Worm (Caenorhabditis elegans) whole organism, L1 larva: ENCODE measurements around the gene flp-27.

Experiments used
- C04F5.9 ChIP-seq: sonication (generic microtip); optimal IDR thresholded peaks from 2 replicates; lab custom pipeline; 2016; ENCODE audit warnings: missing genetic modification characterization, missing compliant biosample characterization
- C34B4.2 ChIP-seq: sonication (generic microtip); optimal IDR thresholded peaks from 2 replicates; lab custom pipeline; 2017; ENCODE audit warnings: mild to moderate bottlenecking, missing genetic modification characterization, missing compliant biosample characterization
- F16B12.6 ChIP-seq: fragments of 150-350 bp; optimal IDR thresholded peaks from 2 replicates; lab custom pipeline; 2014; ENCODE audit warnings: missing biosample characterization, missing genetic modification characterization
- Y116A8C.19 ChIP-seq: sonication (generic microtip); optimal IDR thresholded peaks from 2 replicates; lab custom pipeline; 2016; ENCODE audit warnings: missing compliant biosample characterization, missing genetic modification characterization, borderline replicate concordance
- aha-1 ChIP-seq: fragments of 150-350 bp; optimal IDR thresholded peaks from 2 replicates; lab custom pipeline; 2014; ENCODE audit warnings: missing biosample characterization, missing genetic modification characterization
- aly-2 ChIP-seq: fragments of 150-350 bp; optimal IDR thresholded peaks from 2 replicates; lab custom pipeline; 2014; ENCODE audit warnings: missing biosample characterization, missing genetic modification characterization
- ama-1 ChIP-seq: fragments of 150-350 bp; optimal IDR thresholded peaks from 2 replicates; lab custom pipeline; 2014
- blmp-1 ChIP-seq: fragments of 150-350 bp; optimal IDR thresholded peaks from 2 replicates; lab custom pipeline; 2014; ENCODE audit warnings: missing biosample characterization, missing genetic modification characterization
- ceh-8 ChIP-seq: fragments of 200-800 bp; sonication (Bioruptor generic); optimal IDR thresholded peaks from 2 replicates; lab custom pipeline; 2018; ENCODE audit warnings: mild to moderate bottlenecking, missing genetic modification characterization, moderate library complexity, missing compliant biosample characterization
- ceh-82 ChIP-seq, 3 experiments: fragments of 150-350 bp in 1 of 3; sonication (generic microtip) in 2 of 3; optimal IDR thresholded peaks; 2 replicates each; lab custom pipeline; 2014 to 2017; ENCODE audit warnings: missing biosample characterization in 3 of 3, missing genetic modification characterization in 3 of 3
- ceh-88 ChIP-seq: fragments of 200-800 bp; sonication (Bioruptor generic); IDR thresholded peaks from 2 replicates; pipeline ENCODE4 v1.3.6; 2022; ENCODE audit warnings: missing genetic modification characterization, missing compliant biosample characterization
- ceh-90 ChIP-seq: sonication (generic microtip); optimal IDR thresholded peaks from 2 replicates; lab custom pipeline; 2016; ENCODE audit warnings: missing genetic modification characterization, missing compliant biosample characterization
- dsc-1 ChIP-seq: sonication (generic microtip); optimal IDR thresholded peaks from 2 replicates; lab custom pipeline; 2016; ENCODE audit warnings: mild to moderate bottlenecking, missing genetic modification characterization, missing compliant biosample characterization
- egl-13 ChIP-seq: sonication (generic microtip); optimal IDR thresholded peaks from 2 replicates; lab custom pipeline; 2016; ENCODE audit warnings: missing genotype, missing genetic modification reagents, missing genetic modification characterization, missing compliant biosample characterization
- egl-27 ChIP-seq, 2 experiments: fragments of 150-350 bp in 1 of 2; sonication (generic microtip); optimal IDR thresholded peaks; 3 replicates each; lab custom pipeline; 2017 to 2018; ENCODE audit warnings: missing biosample characterization in 2 of 2, missing genetic modification characterization in 2 of 2, missing genetic modification reagents in 2 of 2
- elt-2 ChIP-seq: sonication (generic microtip); optimal IDR thresholded peaks from 2 replicates; lab custom pipeline; 2016; ENCODE audit warnings: missing genetic modification characterization, mild to moderate bottlenecking, inconsistent platforms, missing compliant biosample characterization, missing genetic modification reagents
- elt-3 ChIP-seq, 6 experiments: fragments of 150-350 bp in 1 of 6; sonication (generic microtip); optimal IDR thresholded peaks; 2 replicates each; lab custom pipeline; 2017 to 2018; ENCODE audit warnings: missing biosample characterization in 6 of 6, missing genetic modification characterization in 6 of 6, inconsistent platforms in 1 of 6
- fkh-4 ChIP-seq: sonication (generic microtip); optimal IDR thresholded peaks from 2 replicates; lab custom pipeline; 2016; ENCODE audit warnings: missing compliant biosample characterization, missing genetic modification characterization, borderline replicate concordance
- fkh-8 ChIP-seq: sonication (generic microtip); optimal IDR thresholded peaks from 2 replicates; lab custom pipeline; 2016; ENCODE audit warnings: mild to moderate bottlenecking, missing genetic modification characterization, missing compliant biosample characterization
- fos-1 ChIP-seq: fragments of 150-350 bp; optimal IDR thresholded peaks from 2 replicates; lab custom pipeline; 2014; ENCODE audit warnings: missing biosample characterization, missing genetic modification characterization
- grh-1 ChIP-seq: fragments of 200-800 bp; sonication (Bioruptor generic); IDR thresholded peaks from 2 replicates; pipeline ENCODE4 v1.3.6; 2022; ENCODE audit warnings: missing genetic modification reagents, missing genetic modification characterization, missing compliant biosample characterization
- hlh-4 ChIP-seq: sonication (generic microtip); optimal IDR thresholded peaks from 2 replicates; lab custom pipeline; 2016; ENCODE audit warnings: mild to moderate bottlenecking, missing genetic modification characterization, missing compliant biosample characterization
- irx-1 ChIP-seq: sonication (generic microtip); optimal IDR thresholded peaks from 2 replicates; lab custom pipeline; 2016; ENCODE audit warnings: missing genetic modification characterization, missing compliant biosample characterization
- jun-1 ChIP-seq: fragments of 150-350 bp; optimal IDR thresholded peaks from 2 replicates; lab custom pipeline; 2014; ENCODE audit warnings: missing biosample characterization, missing genetic modification reagents, missing genetic modification characterization
- lin-14 ChIP-seq: fragments of 200-800 bp; sonication (Bioruptor generic); optimal IDR thresholded peaks from 2 replicates; lab custom pipeline; 2018; ENCODE audit warnings: mild to moderate bottlenecking, missing genetic modification characterization, moderate library complexity, missing compliant biosample characterization
- lin-15B ChIP-seq: fragments of 150-350 bp; sonication (generic microtip); optimal IDR thresholded peaks from 3 replicates; lab custom pipeline; 2014; ENCODE audit warnings: missing biosample characterization, missing genetic modification characterization
- lin-39 ChIP-seq: fragments of 150-350 bp; optimal IDR thresholded peaks from 2 replicates; lab custom pipeline; 2014; ENCODE audit warnings: missing biosample characterization, missing genetic modification reagents, missing genetic modification characterization
- lir-3 ChIP-seq: sonication (generic microtip); optimal IDR thresholded peaks from 2 replicates; lab custom pipeline; 2016; ENCODE audit warnings: mild to moderate bottlenecking, missing genetic modification characterization, moderate library complexity, missing compliant biosample characterization; ENCODE audit not compliant: poor library complexity
- mab-9 ChIP-seq: fragments of 200-800 bp; sonication (Bioruptor generic); IDR thresholded peaks from 2 replicates; pipeline ENCODE4 v1.3.6; 2022; ENCODE audit warnings: missing genetic modification reagents, missing genetic modification characterization, missing compliant biosample characterization
- mdl-1 ChIP-seq, 2 experiments: fragments of 150-350 bp; optimal IDR thresholded peaks; 2 replicates each; lab custom pipeline; 2014 to 2017; ENCODE audit warnings: missing biosample characterization in 2 of 2, missing genetic modification characterization in 2 of 2, inconsistent platforms in 1 of 2
- mef-2 ChIP-seq: fragments of 150-350 bp; optimal IDR thresholded peaks from 2 replicates; lab custom pipeline; 2014; ENCODE audit warnings: missing biosample characterization, missing genetic modification characterization
- mep-1 ChIP-seq: fragments of 150-350 bp; optimal IDR thresholded peaks from 2 replicates; lab custom pipeline; 2014; ENCODE audit warnings: missing biosample characterization, missing genetic modification characterization
- nhr-11 ChIP-seq: fragments of 150-350 bp; optimal IDR thresholded peaks from 2 replicates; lab custom pipeline; 2014; ENCODE audit warnings: missing biosample characterization, missing genetic modification characterization
- nhr-237 ChIP-seq: fragments of 150-350 bp; optimal IDR thresholded peaks from 2 replicates; lab custom pipeline; 2014; ENCODE audit warnings: missing biosample characterization, missing genetic modification characterization
- nhr-47 ChIP-seq: sonication (generic microtip); optimal IDR thresholded peaks from 2 replicates; lab custom pipeline; 2016; ENCODE audit warnings: mild to moderate bottlenecking, missing genetic modification characterization, moderate library complexity, missing compliant biosample characterization
- nhr-71 ChIP-seq: sonication (generic microtip); optimal IDR thresholded peaks from 2 replicates; lab custom pipeline; 2016; ENCODE audit warnings: mild to moderate bottlenecking, missing genetic modification characterization, moderate library complexity, missing compliant biosample characterization
- nhr-76 ChIP-seq: sonication (generic microtip); optimal IDR thresholded peaks from 2 replicates; lab custom pipeline; 2017; ENCODE audit warnings: missing biosample characterization, missing genetic modification characterization
- nhr-84 ChIP-seq: sonication (generic microtip); optimal IDR thresholded peaks from 2 replicates; lab custom pipeline; 2017; ENCODE audit warnings: missing biosample characterization, missing genetic modification characterization
- nhr-85 ChIP-seq: sonication (generic microtip); peaks from one replicate; lab custom pipeline; 2016; ENCODE audit warnings: missing genetic modification characterization, inconsistent platforms, missing compliant biosample characterization
- pag-3 ChIP-seq: sonication (generic microtip); optimal IDR thresholded peaks from 2 replicates; lab custom pipeline; 2017; ENCODE audit warnings: missing genetic modification characterization, mild to moderate bottlenecking, missing compliant biosample characterization, antibody characterized with exemption, borderline replicate concordance; ENCODE audit not compliant: insufficient read depth
- pqm-1 ChIP-seq: sonication (generic microtip); optimal IDR thresholded peaks from 3 replicates; lab custom pipeline; 2017; ENCODE audit warnings: missing biosample characterization, missing genetic modification characterization
- skn-1 ChIP-seq: fragments of 150-350 bp; optimal IDR thresholded peaks from 2 replicates; lab custom pipeline; 2014; ENCODE audit warnings: missing biosample characterization, missing genetic modification characterization
- snpc-4 ChIP-seq: fragments of 150-350 bp; optimal IDR thresholded peaks from 2 replicates; lab custom pipeline; 2014; ENCODE audit warnings: missing biosample characterization, missing genetic modification characterization
- snu-23 ChIP-seq: sonication (generic microtip); optimal IDR thresholded peaks from 2 replicates; lab custom pipeline; 2016; ENCODE audit warnings: missing genetic modification characterization, missing compliant biosample characterization
- sox-4 ChIP-seq: sonication (generic microtip); optimal IDR thresholded peaks from 2 replicates; lab custom pipeline; 2016; ENCODE audit warnings: missing genetic modification characterization, missing compliant biosample characterization
- sup-37 ChIP-seq: fragments of 200-800 bp; sonication (Bioruptor generic); optimal IDR thresholded peaks from 2 replicates; lab custom pipeline; 2018; ENCODE audit warnings: mild to moderate bottlenecking, missing genetic modification characterization, missing compliant biosample characterization
- unc-130 ChIP-seq: fragments of 150-350 bp; optimal IDR thresholded peaks from 2 replicates; lab custom pipeline; 2017; ENCODE audit warnings: missing biosample characterization, missing genetic modification characterization, inconsistent platforms
- unc-30 ChIP-seq: sonication (generic microtip); optimal IDR thresholded peaks from 2 replicates; lab custom pipeline; 2017; ENCODE audit warnings: missing biosample characterization, missing genetic modification characterization
- unc-62 ChIP-seq: fragments of 150-350 bp; optimal IDR thresholded peaks from 2 replicates; lab custom pipeline; 2014; ENCODE audit warnings: missing biosample characterization, missing genetic modification reagents, missing genetic modification characterization
- vab-15 ChIP-seq: sonication (generic microtip); optimal IDR thresholded peaks from 2 replicates; lab custom pipeline; 2017; ENCODE audit warnings: missing genotype, mild to moderate bottlenecking, missing genetic modification characterization, missing compliant biosample characterization
- zag-1 ChIP-seq: fragments of 150-350 bp; optimal IDR thresholded peaks from 2 replicates; lab custom pipeline; 2014; ENCODE audit warnings: missing biosample characterization, missing genetic modification characterization
- ztf-11 ChIP-seq, 2 experiments: sonication (generic microtip); optimal IDR thresholded peaks; 2 replicates each; lab custom pipeline; 2016 to 2017; ENCODE audit warnings: missing genetic modification characterization in 2 of 2, missing biosample characterization in 1 of 2, missing compliant biosample characterization in 1 of 2
- ztf-4 ChIP-seq: fragments of 150-350 bp; optimal IDR thresholded peaks from 2 replicates; lab custom pipeline; 2014; ENCODE audit warnings: missing biosample characterization, missing genetic modification characterization

flp-27 gene

DNA sequence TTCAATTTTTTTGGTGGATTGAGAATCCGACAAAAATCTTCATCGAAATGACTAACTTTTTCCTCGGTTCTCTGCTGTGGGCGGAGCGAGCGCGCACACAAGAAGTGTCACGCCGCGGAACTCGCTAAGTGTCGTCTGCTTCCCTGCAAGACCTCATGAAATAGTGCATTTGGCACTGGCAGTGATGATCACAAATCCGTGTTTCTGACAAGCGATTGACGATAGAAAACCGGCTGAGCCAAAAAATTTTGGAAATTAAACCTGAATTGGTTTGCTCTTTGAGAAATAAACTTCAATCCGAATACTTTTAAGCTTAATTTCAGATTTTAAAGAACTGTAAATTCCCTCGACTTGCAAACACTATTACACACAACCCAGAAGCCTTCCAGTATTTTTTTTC lies 20.7 kb downstream of the flp-27 start:
- TF ChIP-seq blmp-1 (tag; lab: Kevin White, UChicago) (peak; percentile 17), nhr-71 (tag; lab: Kevin White, UChicago) (peak; percentile 89), fkh-8 (no peak), skn-1 (peak; percentile 34), C04F5.9 (tag; lab: Kevin White, UChicago) (peak; percentile 25), egl-13 (no peak), nhr-76 (tag; lab: Kevin White, UChicago) (no peak), vab-15 (tag; lab: Kevin White, UChicago) (no peak), lir-3 (peak; percentile 36), snu-23 (GFP tag; lab: Kevin White, UChicago) (peak; percentile 84), nhr-85 (tag; lab: Kevin White, UChicago) (peak; percentile 91), snpc-4 (tag; lab: Kevin White, UChicago) (peak; percentile 99), ztf-11 (tag; optimal IDR thresholded peaks at IDR 0.05; lab: Kevin White, UChicago) (no peak), lin-14 (GFP tag; lab: Kevin White, UChicago) (peak; percentile 71), egl-27 (tag; optimal IDR thresholded peaks at IDR 0.05; lab: Kevin White, UChicago) (peak in 1 of 2 experiments; percentile 57), hlh-4 (no peak), mab-9 (GFP tag; lab: Robert Waterston, UW) (peak; percentile 35; the same call in 1 of the 2 replicates), pqm-1 (tag; lab: Kevin White, UChicago) (no peak), sox-4 (no peak), sup-37 (GFP tag; lab: Kevin White, UChicago) (peak; percentile 54), aha-1 (tag; lab: Kevin White, UChicago) (no peak), irx-1 (tag; lab: Kevin White, UChicago) (peak; percentile 58), unc-30 (tag; lab: Kevin White, UChicago) (no peak), mep-1 (peak; percentile 51), F16B12.6 (tag; lab: Kevin White, UChicago) (peak; percentile 12), mdl-1 (tag; optimal IDR thresholded peaks at IDR 0.05; lab: Kevin White, UChicago) (peak in 1 of 2 experiments; percentile 73), jun-1 (peak; percentile 9), nhr-11 (tag; lab: Kevin White, UChicago) (no peak), lin-15B (tag; lab: Kevin White, UChicago) (peak; percentile 36), grh-1 (GFP tag; lab: Robert Waterston, UW) (peak; percentile 67), lin-39 (tag; lab: Kevin White, UChicago) (peak; percentile 87), fos-1 (peak; percentile 70), ceh-88 (GFP tag; lab: Robert Waterston, UW) (no peak), Y116A8C.19 (tag; lab: Kevin White, UChicago) (no peak), unc-62 (no peak), ztf-4 (tag; lab: Kevin White, UChicago) (peak; percentile 12), pag-3 (tag; lab: Kevin White, UChicago) (no peak), nhr-237 (tag; lab: Kevin White, UChicago) (no peak), elt-3 (tag; optimal IDR thresholded peaks at IDR 0.05; lab: Kevin White, UChicago) (peak in 1 of 6 experiments; percentile 35), C34B4.2 (no peak), nhr-47 (tag; lab: Kevin White, UChicago) (peak; percentile 89), mef-2 (tag; lab: Kevin White, UChicago) (no peak), aly-2 (tag; lab: Kevin White, UChicago) (peak; percentile 49), dsc-1 (tag; lab: Kevin White, UChicago) (peak; percentile 71), ceh-8 (GFP tag; lab: Kevin White, UChicago) (no peak), nhr-84 (no peak), ama-1 (peak; percentile 84), ceh-82 (tag; optimal IDR thresholded peaks at IDR 0.05; lab: Kevin White, UChicago) (peak; percentile 44 to 80 (median 70)), zag-1 (tag; lab: Kevin White, UChicago) (no peak), fkh-4 (tag; lab: Kevin White, UChicago) (no peak), unc-130 (peak; percentile 43), elt-2 (peak; percentile 87), ceh-90 (tag; lab: Kevin White, UChicago) (no peak)
